Worm (Caenorhabditis elegans): Measurements from ENCODE around the gene Y54G2A.7.

- TF ChIP-seq mdl-1 (tag; optimal IDR thresholded peaks at IDR 0.05) (no peak), nhr-11 (tag; optimal IDR thresholded peaks at IDR 0.05) (no peak), ztf-11 (tag; optimal IDR thresholded peaks at IDR 0.05) (no peak), lin-15B (tag; optimal IDR thresholded peaks at IDR 0.05) (no peak), sea-2 (GFP tag; optimal IDR thresholded peaks at IDR 0.05) (no peak), nhr-12 (tag; optimal IDR thresholded peaks at IDR 0.05) (no peak), ceh-82 (tag; optimal IDR thresholded peaks at IDR 0.05) (no peak), pqm-1 (tag; optimal IDR thresholded peaks at IDR 0.05) (no peak), egl-27 (tag; optimal IDR thresholded peaks at IDR 0.05) (no peak), daf-12 (tag; optimal IDR thresholded peaks at IDR 0.05) (no peak), R02D3.7 (tag; optimal IDR thresholded peaks at IDR 0.05) (no peak), nhr-237 (tag; optimal IDR thresholded peaks at IDR 0.05) (no peak)
Observed at ce11 chrIV:2799890-2800289, 38.5 kb upstream of the Y54G2A.7 start.

Data from whole organism, L3 larva.